Fruit fly (Drosophila melanogaster) whole organism, adult: ENCODE measurements around the gene CG4577.

ENCODE experiments used
- CG11617 ChIP-seq: fragments of 200-800 bp; sonication (Bioruptor generic); optimal IDR thresholded peaks from 2 replicates; lab custom pipeline; 2017; ENCODE audit warnings: mild to moderate bottlenecking, missing biosample characterization, missing genetic modification reagents, missing genetic modification characterization
- CG12768 ChIP-seq: fragments of 200-800 bp; sonication (Bioruptor generic); optimal IDR thresholded peaks from 2 replicates; lab custom pipeline; 2017; ENCODE audit warnings: missing biosample characterization, missing genetic modification characterization, mild to moderate bottlenecking, moderate library complexity, missing genetic modification reagents
- CG14711 ChIP-seq: fragments of 200-800 bp; sonication (Bioruptor generic); optimal IDR thresholded peaks from 2 replicates; lab custom pipeline; 2018; ENCODE audit warnings: missing biosample characterization, mild to moderate bottlenecking, missing genetic modification characterization, moderate library complexity
- CG1620 ChIP-seq: fragments of 200-800 bp; sonication (Bioruptor generic); optimal IDR thresholded peaks from 2 replicates; lab custom pipeline; 2016; ENCODE audit warnings: missing biosample characterization, missing genetic modification characterization
- CG33017 ChIP-seq: fragments of 200-800 bp; sonication (Bioruptor generic); optimal IDR thresholded peaks from 2 replicates; lab custom pipeline; 2018; ENCODE audit warnings: missing biosample characterization, mild to moderate bottlenecking, missing genetic modification characterization, moderate library complexity
- CG5204 ChIP-seq: fragments of 200-800 bp; sonication (Bioruptor generic); optimal IDR thresholded peaks from 2 replicates; lab custom pipeline; 2016; ENCODE audit warnings: missing biosample characterization, missing genetic modification characterization
- CG7045 ChIP-seq: fragments of 200-800 bp; sonication (Bioruptor generic); optimal IDR thresholded peaks from 2 replicates; lab custom pipeline; 2017; ENCODE audit warnings: missing biosample characterization, mild to moderate bottlenecking, missing genetic modification characterization
- CG7101 ChIP-seq: fragments of 200-800 bp; sonication (Bioruptor generic); optimal IDR thresholded peaks from 2 replicates; lab custom pipeline; 2018; ENCODE audit warnings: missing biosample characterization, mild to moderate bottlenecking, missing genetic modification characterization, moderate library complexity
- Clk ChIP-seq: fragments of 200-800 bp; sonication (Bioruptor generic); optimal IDR thresholded peaks from 2 replicates; lab custom pipeline; 2017; ENCODE audit warnings: missing biosample characterization, missing genetic modification characterization
- Crg-1 ChIP-seq: fragments of 200-800 bp; sonication (Bioruptor generic); optimal IDR thresholded peaks from 2 replicates; lab custom pipeline; 2016; ENCODE audit warnings: missing biosample characterization, missing genetic modification characterization
- Hr96 ChIP-seq: fragments of 200-800 bp; sonication (Bioruptor generic); optimal IDR thresholded peaks from 2 replicates; lab custom pipeline; 2016; ENCODE audit warnings: missing biosample characterization, missing genetic modification characterization
- Mnt ChIP-seq: fragments of 200-800 bp; sonication (Bioruptor generic); optimal IDR thresholded peaks from 2 replicates; lab custom pipeline; 2016; ENCODE audit warnings: missing biosample characterization, mild to moderate bottlenecking, missing genetic modification characterization
- bab1 ChIP-seq: fragments of 200-800 bp; sonication (Bioruptor generic); optimal IDR thresholded peaks from 3 replicates; lab custom pipeline; 2019; ENCODE audit warnings: missing biosample characterization, mild to moderate bottlenecking, missing genetic modification characterization, moderate library complexity
- cic ChIP-seq: fragments of 200-800 bp; sonication (Bioruptor generic); optimal IDR thresholded peaks from 2 replicates; lab custom pipeline; 2017; ENCODE audit warnings: missing biosample characterization, mild to moderate bottlenecking, missing genetic modification characterization, moderate library complexity
- cnc ChIP-seq, 2 experiments: fragments of >200 bp; optimal IDR thresholded peaks; 2 replicates each; lab custom pipeline; 2017
- kay ChIP-seq: fragments of 200-800 bp; sonication (Bioruptor generic); peaks from one replicate; lab custom pipeline; 2016; ENCODE audit warnings: missing biosample characterization, missing genetic modification characterization, borderline replicate concordance
- ovo ChIP-seq: fragments of 200-800 bp; sonication (Bioruptor generic); optimal IDR thresholded peaks from 2 replicates; lab custom pipeline; 2016; ENCODE audit warnings: missing biosample characterization, missing genetic modification characterization
- pad ChIP-seq: fragments of 200-800 bp; sonication (Bioruptor generic); optimal IDR thresholded peaks from 3 replicates; lab custom pipeline; 2017; ENCODE audit warnings: missing biosample characterization, missing genetic modification characterization, mild to moderate bottlenecking, moderate library complexity, missing genetic modification reagents
- tj ChIP-seq: fragments of 200-800 bp; sonication (Bioruptor generic); optimal IDR thresholded peaks from 3 replicates; lab custom pipeline; 2017; ENCODE audit warnings: missing biosample characterization, mild to moderate bottlenecking, missing genetic modification characterization, moderate library complexity
- toe ChIP-seq: fragments of 200-800 bp; sonication (Bioruptor generic); optimal IDR thresholded peaks from 2 replicates; lab custom pipeline; 2016; ENCODE audit warnings: missing biosample characterization, missing genetic modification characterization

CG4577 gene

DNA sequence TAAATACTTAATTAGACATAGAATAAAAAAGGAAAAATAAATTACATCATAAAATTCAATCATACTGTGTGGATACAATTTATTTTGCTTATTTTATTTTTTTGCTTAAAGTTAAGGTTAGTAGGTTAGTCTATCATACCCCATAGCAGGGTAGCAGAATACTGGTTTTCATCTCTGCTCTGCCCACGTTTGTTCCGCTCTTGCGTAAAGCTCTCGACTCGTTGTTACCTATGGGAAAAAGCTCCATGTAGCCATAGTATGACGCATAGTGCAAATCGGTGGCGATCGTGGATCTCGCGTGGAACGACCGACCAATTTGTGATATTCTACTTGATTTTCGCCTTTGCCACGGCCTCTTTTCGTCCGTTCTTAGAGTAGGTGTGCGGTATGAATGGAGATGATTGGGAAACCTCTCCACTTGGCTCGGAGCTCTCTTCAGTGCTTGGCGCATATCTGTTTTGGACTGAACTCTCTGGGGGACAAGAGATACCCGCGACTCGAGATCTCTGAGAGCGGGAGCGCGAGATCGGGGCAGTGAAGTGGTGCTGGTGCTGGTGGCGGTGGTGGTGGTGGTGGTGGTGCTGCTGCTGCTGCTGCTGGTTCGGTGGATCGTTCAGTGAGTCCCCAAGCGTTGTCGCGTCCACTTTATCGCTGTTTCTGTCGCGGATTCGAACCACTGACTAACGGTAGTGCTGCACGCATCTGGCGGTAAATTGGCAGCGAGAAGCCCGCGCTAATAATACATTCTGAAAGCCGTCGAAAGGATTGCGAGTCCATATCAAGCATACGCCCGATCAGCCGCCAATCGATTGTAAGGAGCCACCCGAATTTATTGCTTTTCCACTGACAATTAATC lies 51.4 kb downstream of the CG4577 start, which contains the start of gene CG5001:
Gene CG5001, plus strand, starts transcription at position 116 of the 856 bp plus-strand sequence.
- TF ChIP-seq kay (GFP tag; lab: Kevin White, UChicago) (peak; percentile 79), CG5204 (GFP tag; lab: Kevin White, UChicago) (no peak), Clk (no peak), CG7101 (tag; lab: Kevin White, UChicago) (peak; percentile 83), CG33017 (peak; percentile 69), CG14711 (peak; percentile 76), cic (peak; percentile 98), toe (no peak), Mnt (GFP tag; lab: Kevin White, UChicago) (peak; percentile 61), tj (GFP tag; lab: Kevin White, UChicago) (no peak), ovo (GFP tag; lab: Kevin White, UChicago) (peak; percentile 38), CG1620 (GFP tag; lab: Kevin White, UChicago) (peak; percentile 22), pad (GFP tag; lab: Kevin White, UChicago) (no peak), CG12768 (GFP tag; lab: Kevin White, UChicago) (peak; percentile 61), Hr96 (GFP tag; lab: Kevin White, UChicago) (no peak), cnc (optimal IDR thresholded peaks at IDR 0.05; lab: Kevin White, UChicago) (no peak), CG11617 (GFP tag; lab: Kevin White, UChicago) (peak; percentile 49), CG7045 (peak; percentile 38), bab1 (GFP tag; lab: Kevin White, UChicago) (peak; percentile 56), Crg-1 (GFP tag; lab: Kevin White, UChicago) (no peak)
